Worm (Caenorhabditis elegans) whole organism, L2 larva: ENCODE measurements around the gene C49G7.12.

ENCODE experiments used
- ZK546.5 ChIP-seq: sonication (generic microtip); optimal IDR thresholded peaks from 2 replicates; lab custom pipeline; 2017; ENCODE audit warnings: missing biosample characterization, missing genetic modification characterization
- ama-1 ChIP-seq: fragments of 150-350 bp; optimal IDR thresholded peaks from 2 replicates; lab custom pipeline; 2018; ENCODE audit warnings: inconsistent platforms
- ceh-82 ChIP-seq: fragments of 150-350 bp; optimal IDR thresholded peaks from 2 replicates; lab custom pipeline; 2014; ENCODE audit warnings: missing biosample characterization, missing genetic modification characterization
- egl-27 ChIP-seq: sonication (generic microtip); optimal IDR thresholded peaks from 3 replicates; lab custom pipeline; 2017; ENCODE audit warnings: missing biosample characterization, missing genetic modification reagents, missing genetic modification characterization
- elt-1 ChIP-seq: fragments of 150-350 bp; optimal IDR thresholded peaks from 2 replicates; lab custom pipeline; 2014; ENCODE audit warnings: missing biosample characterization, missing genetic modification characterization
- fos-1 ChIP-seq: fragments of 150-350 bp; optimal IDR thresholded peaks from 2 replicates; lab custom pipeline; 2014; ENCODE audit warnings: missing biosample characterization, missing genetic modification characterization
- lin-39 ChIP-seq: fragments of 150-350 bp; optimal IDR thresholded peaks from 2 replicates; lab custom pipeline; 2014; ENCODE audit warnings: missing biosample characterization, missing genetic modification reagents, missing genetic modification characterization
- lsy-2 ChIP-seq, 2 experiments: fragments of 150-350 bp in 1 of 2; sonication (generic microtip) in 1 of 2; optimal IDR thresholded peaks; 2 replicates each; lab custom pipeline; 2014 to 2017; ENCODE audit warnings: missing biosample characterization in 2 of 2, missing genetic modification characterization in 2 of 2
- mdl-1 ChIP-seq, 2 experiments: fragments of 150-350 bp in 1 of 2; sonication (generic microtip) in 1 of 2; optimal IDR thresholded peaks; 2 replicates each; lab custom pipeline; 2017; ENCODE audit warnings: missing biosample characterization in 2 of 2, missing genetic modification characterization in 2 of 2
- nhr-77 ChIP-seq: fragments of 150-350 bp; optimal IDR thresholded peaks from 2 replicates; lab custom pipeline; 2014; ENCODE audit warnings: missing biosample characterization, missing genetic modification characterization
- snpc-4 ChIP-seq: fragments of 150-350 bp; optimal IDR thresholded peaks from 2 replicates; lab custom pipeline; 2014; ENCODE audit warnings: missing biosample characterization, missing genetic modification characterization
- unc-62 ChIP-seq: fragments of 150-350 bp; optimal IDR thresholded peaks from 2 replicates; lab custom pipeline; 2014; ENCODE audit warnings: missing biosample characterization, missing genetic modification reagents, missing genetic modification characterization

ce11 chrV:4038557-4038956 is 347 bp downstream of the C49G7.12 start:
- TF ChIP-seq egl-27 (tag; lab: Kevin White, UChicago) (no peak), snpc-4 (tag; lab: Kevin White, UChicago) (no peak), fos-1 (tag; lab: Kevin White, UChicago) (no peak), elt-1 (tag; lab: Kevin White, UChicago) (no peak), ama-1 (no peak), lsy-2 (tag; optimal IDR thresholded peaks at IDR 0.05; lab: Kevin White, UChicago) (no peak), nhr-77 (tag; lab: Kevin White, UChicago) (no peak), mdl-1 (tag; optimal IDR thresholded peaks at IDR 0.05; lab: Kevin White, UChicago) (no peak), lin-39 (tag; lab: Kevin White, UChicago) (no peak), ceh-82 (tag; lab: Kevin White, UChicago) (no peak), unc-62 (GFP tag; lab: Kevin White, UChicago) (no peak), ZK546.5 (tag; lab: Kevin White, UChicago) (no peak)
